Worm (Caenorhabditis elegans) whole organism, L3 larva: ENCODE results near the gene dod-22.

Source experiments
- ZK546.5 ChIP-seq: sonication (generic microtip); optimal IDR thresholded peaks from 2 replicates; lab custom pipeline; 2017; ENCODE audit warnings: missing biosample characterization, missing genetic modification characterization
- aly-2 ChIP-seq: fragments of 150-350 bp; optimal IDR thresholded peaks from 2 replicates; lab custom pipeline; 2014; ENCODE audit warnings: missing biosample characterization, missing genetic modification characterization
- ceh-16 ChIP-seq: sonication (generic microtip); optimal IDR thresholded peaks from 2 replicates; lab custom pipeline; 2017; ENCODE audit warnings: missing biosample characterization, missing genetic modification characterization
- ceh-28 ChIP-seq: fragments of 150-350 bp; optimal IDR thresholded peaks from 2 replicates; lab custom pipeline; 2014; ENCODE audit warnings: missing biosample characterization, missing genetic modification reagents, missing genetic modification characterization
- daf-12 ChIP-seq: fragments of 150-350 bp; optimal IDR thresholded peaks from 2 replicates; lab custom pipeline; 2014; ENCODE audit warnings: missing biosample characterization, missing genetic modification reagents, missing genetic modification characterization
- egl-27 ChIP-seq: sonication (generic microtip); optimal IDR thresholded peaks from 4 replicates; lab custom pipeline; 2017; ENCODE audit warnings: missing biosample characterization, missing genetic modification reagents, missing genetic modification characterization
- elt-1 ChIP-seq: fragments of 150-350 bp; optimal IDR thresholded peaks from 2 replicates; lab custom pipeline; 2014; ENCODE audit warnings: missing biosample characterization, missing genetic modification characterization
- elt-2 ChIP-seq: sonication (generic microtip); optimal IDR thresholded peaks from 2 replicates; lab custom pipeline; 2016; ENCODE audit warnings: missing genetic modification reagents, mild to moderate bottlenecking, missing genetic modification characterization, missing compliant biosample characterization
- elt-3 ChIP-seq, 3 experiments: fragments of 150-350 bp in 1 of 3; sonication (generic microtip) in 2 of 3; optimal IDR thresholded peaks; 2 replicates in 2 of 3; 4 replicates in 1 of 3; lab custom pipeline; 2014 to 2017; ENCODE audit warnings: missing biosample characterization in 3 of 3, missing genetic modification characterization in 3 of 3
- fkh-10 ChIP-seq: sonication (generic microtip); optimal IDR thresholded peaks from 2 replicates; lab custom pipeline; 2017; ENCODE audit warnings: missing biosample characterization, missing genetic modification reagents, missing genetic modification characterization
- fkh-2 ChIP-seq: fragments of 150-350 bp; optimal IDR thresholded peaks from 2 replicates; lab custom pipeline; 2014; ENCODE audit warnings: missing biosample characterization, missing genetic modification reagents, missing genetic modification characterization
- fos-1 ChIP-seq: fragments of 150-350 bp; optimal IDR thresholded peaks from 2 replicates; lab custom pipeline; 2014; ENCODE audit warnings: missing biosample characterization, missing genetic modification characterization
- hmg-11 ChIP-seq: sonication (generic microtip); optimal IDR thresholded peaks from 2 replicates; lab custom pipeline; 2016; ENCODE audit warnings: missing genetic modification characterization, missing compliant biosample characterization
- jun-1 ChIP-seq: fragments of 150-350 bp; optimal IDR thresholded peaks from 2 replicates; lab custom pipeline; 2014; ENCODE audit warnings: missing biosample characterization, missing genetic modification reagents, missing genetic modification characterization
- lin-15B ChIP-seq: fragments of 150-350 bp; optimal IDR thresholded peaks from 2 replicates; lab custom pipeline; 2014; ENCODE audit warnings: missing biosample characterization, missing genetic modification characterization
- lsy-12 ChIP-seq: sonication (generic microtip); optimal IDR thresholded peaks from 2 replicates; lab custom pipeline; 2016; ENCODE audit warnings: mild to moderate bottlenecking, missing genetic modification characterization, missing compliant biosample characterization
- mdl-1 ChIP-seq: fragments of 150-350 bp; optimal IDR thresholded peaks from 2 replicates; lab custom pipeline; 2014; ENCODE audit warnings: missing biosample characterization, missing genetic modification characterization
- nfya-1 ChIP-seq: sonication (generic microtip); optimal IDR thresholded peaks from 2 replicates; lab custom pipeline; 2017; ENCODE audit warnings: missing genetic modification characterization, mild to moderate bottlenecking, missing compliant biosample characterization, antibody characterized with exemption, moderate library complexity; ENCODE audit not compliant: insufficient read depth
- nhr-11 ChIP-seq: fragments of 150-350 bp; optimal IDR thresholded peaks from 2 replicates; lab custom pipeline; 2014; ENCODE audit warnings: missing biosample characterization, missing genetic modification characterization
- nhr-12 ChIP-seq: fragments of 150-350 bp; optimal IDR thresholded peaks from 2 replicates; lab custom pipeline; 2014; ENCODE audit warnings: missing biosample characterization, missing genetic modification characterization
- nhr-237 ChIP-seq: fragments of 150-350 bp; optimal IDR thresholded peaks from 2 replicates; lab custom pipeline; 2014; ENCODE audit warnings: missing biosample characterization, missing genetic modification characterization
- nhr-25 ChIP-seq: sonication (generic microtip); optimal IDR thresholded peaks from 2 replicates; lab custom pipeline; 2017; ENCODE audit warnings: missing biosample characterization, missing genetic modification characterization
- nhr-76 ChIP-seq: fragments of 150-350 bp; sonication (generic microtip); optimal IDR thresholded peaks from 5 replicates; lab custom pipeline; 2014; ENCODE audit warnings: missing biosample characterization, missing genetic modification characterization
- nhr-77 ChIP-seq: fragments of 150-350 bp; optimal IDR thresholded peaks from 2 replicates; lab custom pipeline; 2014; ENCODE audit warnings: missing biosample characterization, missing genetic modification characterization
- pha-4 ChIP-seq: fragments of 150-350 bp; optimal IDR thresholded peaks from 2 replicates; lab custom pipeline; 2014; ENCODE audit warnings: missing biosample characterization, missing genetic modification reagents, missing genetic modification characterization
- pqm-1 ChIP-seq: fragments of 150-350 bp; optimal IDR thresholded peaks from 2 replicates; lab custom pipeline; 2017; ENCODE audit warnings: missing biosample characterization, missing genetic modification characterization, inconsistent platforms
- sea-2 ChIP-seq: fragments of 150-350 bp; sonication (generic microtip); optimal IDR thresholded peaks from 4 replicates; lab custom pipeline; 2014; ENCODE audit warnings: missing biosample characterization, missing genetic modification reagents, missing genetic modification characterization
- skn-1 ChIP-seq: fragments of 150-350 bp; optimal IDR thresholded peaks from 2 replicates; lab custom pipeline; 2014; ENCODE audit warnings: missing biosample characterization, missing genetic modification characterization
- unc-39 ChIP-seq: sonication (generic microtip); optimal IDR thresholded peaks from 4 replicates; lab custom pipeline; 2017; ENCODE audit warnings: missing biosample characterization, missing genetic modification characterization
- unc-62 ChIP-seq: fragments of 150-350 bp; sonication (generic microtip); optimal IDR thresholded peaks from 4 replicates; lab custom pipeline; 2014; ENCODE audit warnings: missing biosample characterization, missing genetic modification reagents, missing genetic modification characterization
- zag-1 ChIP-seq: fragments of 150-350 bp; optimal IDR thresholded peaks from 2 replicates; lab custom pipeline; 2014; ENCODE audit warnings: missing biosample characterization, missing genetic modification characterization
- ztf-11 ChIP-seq: fragments of 150-350 bp; optimal IDR thresholded peaks from 2 replicates; lab custom pipeline; 2014; ENCODE audit warnings: missing biosample characterization, missing genetic modification characterization
- ztf-4 ChIP-seq: fragments of 150-350 bp; optimal IDR thresholded peaks from 2 replicates; lab custom pipeline; 2014; ENCODE audit warnings: missing biosample characterization, missing genetic modification characterization

dod-22 gene

ce11 chrIV:12924332-12924731 is 40.8 kb upstream of the dod-22 start, which contains the start of gene srlf-4:
Gene srlf-4, minus strand, starts transcription at chrIV:12924432.
- TF ChIP-seq pqm-1 (tag; lab: Kevin White, UChicago) (no peak), daf-12 (no peak), nhr-11 (tag; lab: Kevin White, UChicago) (no peak), nhr-12 (tag; lab: Kevin White, UChicago) (no peak), nhr-76 (tag; lab: Kevin White, UChicago) (no peak), nhr-237 (tag; lab: Kevin White, UChicago) (no peak), fkh-2 (tag; lab: Kevin White, UChicago) (no peak), ceh-16 (tag; lab: Kevin White, UChicago) (no peak), mdl-1 (tag; lab: Kevin White, UChicago) (no peak), ztf-11 (tag; lab: Kevin White, UChicago) (no peak), ztf-4 (tag; lab: Kevin White, UChicago) (no peak), lsy-12 (tag; lab: Kevin White, UChicago) (no peak), ZK546.5 (tag; lab: Kevin White, UChicago) (no peak), elt-3 (tag; optimal IDR thresholded peaks at IDR 0.05; lab: Kevin White, UChicago) (no peak)

DNA sequence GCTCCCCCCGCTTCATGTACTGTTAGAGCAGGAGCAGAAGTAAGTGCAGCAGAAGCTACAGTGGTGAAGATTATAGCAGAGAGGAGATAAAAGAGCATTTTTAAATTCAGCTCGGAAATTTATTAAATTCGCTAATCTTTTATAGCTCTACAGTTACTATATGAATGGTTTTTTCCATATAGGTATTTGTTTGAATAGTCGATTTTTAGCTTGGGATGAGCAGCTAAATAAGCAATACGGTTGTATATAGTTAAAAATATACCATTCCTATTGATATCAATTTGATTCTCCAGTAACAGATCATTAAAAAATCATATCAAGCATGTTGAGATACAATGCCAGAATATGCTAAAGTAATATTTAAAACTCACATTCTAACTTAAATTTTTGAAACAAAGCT is 38.5 kb upstream of the dod-22 start, which contains the start of gene srlf-5:
Gene srlf-5, minus strand, starts transcription at position 101 of the 400 bp plus-strand sequence.
- TF ChIP-seq pqm-1 (tag; lab: Kevin White, UChicago) (no peak), zag-1 (no peak), unc-39 (tag; lab: Kevin White, UChicago) (no peak), elt-3 (tag; optimal IDR thresholded peaks at IDR 0.05; lab: Kevin White, UChicago) (no peak), ceh-28 (tag; lab: Kevin White, UChicago) (no peak), egl-27 (no peak), nhr-25 (tag; lab: Kevin White, UChicago) (no peak), nhr-11 (tag; lab: Kevin White, UChicago) (no peak), fkh-2 (tag; lab: Kevin White, UChicago) (no peak), lin-15B (tag; lab: Kevin White, UChicago) (no peak), pha-4 (tag; lab: Kevin White, UChicago) (no peak), elt-2 (tag; lab: Kevin White, UChicago) (no peak), hmg-11 (no peak), fkh-10 (GFP tag; lab: Kevin White, UChicago) (no peak), fos-1 (tag; lab: Kevin White, UChicago) (no peak), unc-62 (GFP tag; lab: Kevin White, UChicago) (no peak)

DNA sequence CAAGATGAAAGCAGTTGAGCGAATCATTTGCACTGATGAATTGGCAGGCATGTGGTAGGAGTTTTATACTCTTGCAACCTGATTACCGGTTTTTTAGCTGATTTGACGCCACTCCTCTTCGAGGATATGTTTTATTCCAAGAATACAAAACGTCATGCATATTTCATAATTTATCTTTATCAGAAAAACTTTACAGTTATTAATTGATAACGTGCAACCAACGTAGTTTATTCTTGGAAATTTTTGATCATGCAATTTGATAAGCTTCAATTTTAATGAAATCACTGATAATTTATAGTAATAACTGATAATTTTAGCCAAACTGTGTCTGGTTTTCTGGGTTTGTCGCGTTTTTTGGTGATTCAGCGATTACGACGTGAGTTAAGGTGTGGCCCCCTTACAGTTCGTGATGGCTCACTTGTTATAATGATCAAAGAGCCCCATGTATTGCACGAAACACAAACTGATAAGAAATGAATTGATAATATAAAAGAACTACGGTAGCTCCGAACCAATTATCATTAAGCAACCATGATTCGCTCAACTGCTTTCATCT is 28.9 kb upstream of the dod-22 start, which contains the start of the genes cld-1 and dod-21:
Gene cld-1, minus strand, starts transcription at position 51 of the 556 bp plus-strand sequence.
Gene dod-21, plus strand, starts transcription at position 518 of the 556 bp plus-strand sequence.
- TF ChIP-seq jun-1 (tag; lab: Kevin White, UChicago) (no peak), lin-15B (tag; lab: Kevin White, UChicago) (no peak), pqm-1 (tag; lab: Kevin White, UChicago) (peak; percentile 49), ceh-16 (tag; lab: Kevin White, UChicago) (no peak), nfya-1 (tag; lab: Kevin White, UChicago) (peak; percentile 8), elt-2 (tag; lab: Kevin White, UChicago) (peak; percentile 98)

ce11 chrIV:12941254-12941653 is 23.9 kb upstream of the dod-22 start, which contains the start of gene dod-24:
Gene dod-24, minus strand, starts transcription at chrIV:12941354.
- TF ChIP-seq sea-2 (GFP tag; lab: Kevin White, UChicago) (no peak), elt-2 (tag; lab: Kevin White, UChicago) (peak; percentile 5)

DNA sequence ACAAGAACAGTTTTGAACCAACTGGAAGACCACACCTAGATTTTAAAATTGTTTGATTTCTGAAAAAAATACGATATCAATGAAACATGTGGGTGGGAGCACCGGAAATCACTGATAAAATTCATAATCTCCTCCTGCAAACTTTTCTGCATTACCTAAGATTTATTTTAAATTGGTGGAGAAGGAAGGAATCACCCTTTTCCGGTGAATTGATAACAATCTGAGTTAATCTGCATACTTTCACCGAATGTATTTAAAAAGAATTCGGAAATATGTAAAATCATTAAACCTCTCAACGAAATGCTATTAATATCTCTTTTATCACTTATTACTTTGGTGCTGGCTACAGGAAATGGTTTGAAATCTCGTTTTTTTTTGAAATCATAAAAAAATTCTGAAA is 22.5 kb upstream of the dod-22 start, which contains the start of gene dct-19:
Gene dct-19, plus strand, starts transcription at position 301 of the 400 bp plus-strand sequence.
- TF ChIP-seq elt-1 = no peak
- TF ChIP-seq lsy-12 (tag; lab: Kevin White, UChicago) = no peak

DNA sequence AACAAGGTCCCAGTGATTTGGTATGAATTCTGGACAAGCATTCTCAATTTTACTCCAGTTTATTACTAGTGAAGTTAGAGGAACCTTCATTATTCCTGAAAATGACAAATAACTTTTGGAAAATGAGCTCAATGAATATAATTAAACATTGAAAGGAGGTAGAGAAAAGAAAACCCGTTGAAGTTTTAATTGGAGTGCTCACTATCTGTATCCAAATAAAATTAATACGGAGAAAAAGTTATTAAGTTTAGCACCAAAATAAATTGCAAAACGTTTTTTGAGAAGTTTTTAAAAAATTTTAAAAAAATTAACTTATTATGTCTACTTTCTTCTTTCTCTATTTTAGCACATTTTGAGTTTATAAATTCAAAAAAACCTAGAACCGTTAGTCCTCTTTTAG is 18.7 kb upstream of the dod-22 start, which contains the start of gene F55G11.1:
Gene F55G11.1, minus strand, starts transcription at position 101 of the 400 bp plus-strand sequence.
- TF ChIP-seq ztf-11 (tag; lab: Kevin White, UChicago) (no peak), aly-2 (no peak), fkh-10 (GFP tag; lab: Kevin White, UChicago) (no peak), jun-1 (tag; lab: Kevin White, UChicago) (no peak), nfya-1 (tag; lab: Kevin White, UChicago) (no peak), fkh-2 (tag; lab: Kevin White, UChicago) (no peak), skn-1 (tag; lab: Kevin White, UChicago) (no peak), nhr-77 (tag; lab: Kevin White, UChicago) (no peak), nhr-25 (tag; lab: Kevin White, UChicago) (no peak), nhr-12 (tag; lab: Kevin White, UChicago) (no peak)
